Fruit fly (Drosophila melanogaster) whole organism, embryonic: ENCODE data around the gene Phb1.

Source experiments
- Ada2b ChIP-seq: fragments of 200-800 bp; sonication (Bioruptor generic); IDR thresholded peaks from 2 replicates; pipeline ENCODE4 v1.3.6; 2022; ENCODE audit warnings: missing biosample characterization, missing genetic modification characterization
- Asciz ChIP-seq: fragments of 200-800 bp; sonication (Bioruptor generic); optimal IDR thresholded peaks from 2 replicates; lab custom pipeline; 2017; ENCODE audit warnings: missing biosample characterization, mild to moderate bottlenecking, missing genetic modification characterization, missing genetic modification reagents
- Atf-2 ChIP-seq: fragments of 200-800 bp; sonication (Bioruptor generic); optimal IDR thresholded peaks from 2 replicates; lab custom pipeline; 2016; ENCODE audit warnings: missing biosample characterization, missing genetic modification characterization
- CG11560 ChIP-seq: fragments of 200-800 bp; sonication (Bioruptor generic); IDR thresholded peaks from 3 replicates; pipeline ENCODE4 v1.3.6; 2022; ENCODE audit warnings: missing biosample characterization, missing genetic modification characterization
- CG12071 ChIP-seq: fragments of 200-800 bp; sonication (Bioruptor generic); optimal IDR thresholded peaks from 3 replicates; lab custom pipeline; 2018; ENCODE audit warnings: missing biosample characterization, mild to moderate bottlenecking, missing genetic modification characterization
- CG14441 ChIP-seq: fragments of 200-800 bp; sonication (Bioruptor generic); IDR thresholded peaks from 2 replicates; pipeline ENCODE4 v1.3.6; 2022; ENCODE audit warnings: missing biosample characterization, missing genetic modification characterization
- CG15011 ChIP-seq: fragments of 200-800 bp; sonication (Bioruptor generic); optimal IDR thresholded peaks from 3 replicates; lab custom pipeline; 2018; ENCODE audit warnings: missing biosample characterization, mild to moderate bottlenecking, missing genetic modification characterization
- CG1529 ChIP-seq: fragments of 200-800 bp; sonication (Bioruptor generic); optimal IDR thresholded peaks from 3 replicates; lab custom pipeline; 2018; ENCODE audit warnings: missing biosample characterization, missing genetic modification characterization
- CG15479 ChIP-seq: fragments of 200-800 bp; sonication (Bioruptor generic); optimal IDR thresholded peaks from 3 replicates; lab custom pipeline; 2019; ENCODE audit warnings: missing biosample characterization, mild to moderate bottlenecking, missing genetic modification characterization, moderate library complexity
- CG17186 ChIP-seq: fragments of 200-800 bp; sonication (Bioruptor generic); optimal IDR thresholded peaks from 3 replicates; lab custom pipeline; 2017; ENCODE audit warnings: missing biosample characterization, missing genetic modification reagents, missing genetic modification characterization
- CG17361 ChIP-seq: fragments of 200-800 bp; sonication (Bioruptor generic); IDR thresholded peaks from 3 replicates; pipeline ENCODE4 v1.3.6; 2022; ENCODE audit warnings: missing biosample characterization, missing genetic modification characterization
- CG18262 ChIP-seq: fragments of 200-800 bp; optimal IDR thresholded peaks from 3 replicates; lab custom pipeline; 2019; ENCODE audit warnings: missing biosample characterization, mild to moderate bottlenecking, missing genetic modification characterization, moderate library complexity
- CG1832 ChIP-seq: fragments of 200-800 bp; sonication (Bioruptor generic); optimal IDR thresholded peaks from 2 replicates; lab custom pipeline; 2017; ENCODE audit warnings: missing biosample characterization, mild to moderate bottlenecking, missing genetic modification characterization, inconsistent platforms
- CG2120 ChIP-seq: fragments of 200-800 bp; sonication (Bioruptor generic); optimal IDR thresholded peaks from 3 replicates; lab custom pipeline; 2016; ENCODE audit warnings: missing biosample characterization, missing genetic modification characterization
- CG2129 ChIP-seq: fragments of 200-800 bp; sonication (Bioruptor generic); IDR thresholded peaks from 2 replicates; pipeline ENCODE4 v1.3.6; 2022; ENCODE audit warnings: missing biosample characterization, missing genetic modification characterization; ENCODE audit not compliant: partially characterized antibody
- CG31441 ChIP-seq: fragments of 200-800 bp; sonication (Bioruptor generic); IDR thresholded peaks from 2 replicates; pipeline ENCODE4 v1.3.6; 2022; ENCODE audit warnings: missing biosample characterization, missing genetic modification characterization
- CG32772 ChIP-seq: fragments of 200-800 bp; sonication (Bioruptor generic); IDR thresholded peaks from 2 replicates; pipeline ENCODE4 v1.3.6; 2022; ENCODE audit warnings: missing biosample characterization, missing genetic modification characterization
- CG4328 ChIP-seq: fragments of 200-800 bp; sonication (Bioruptor generic); optimal IDR thresholded peaks from 3 replicates; lab custom pipeline; 2017; ENCODE audit warnings: missing biosample characterization, missing genetic modification reagents, missing genetic modification characterization
- CG4730 ChIP-seq: fragments of 200-800 bp; sonication (Bioruptor generic); IDR thresholded peaks from 2 replicates; pipeline ENCODE4 v1.3.6; 2022; ENCODE audit warnings: missing biosample characterization, missing genetic modification characterization
- CG4820 ChIP-seq: fragments of 200-800 bp; sonication (Bioruptor generic); optimal IDR thresholded peaks from 3 replicates; lab custom pipeline; 2016; ENCODE audit warnings: missing biosample characterization, missing genetic modification characterization
- CG6175 ChIP-seq: fragments of 200-800 bp; sonication (Bioruptor generic); IDR thresholded peaks from 3 replicates; pipeline ENCODE4 v1.3.6; 2022; ENCODE audit warnings: missing biosample characterization, missing genetic modification characterization
- CG7839 ChIP-seq: fragments of 200-800 bp; sonication (Bioruptor generic); optimal IDR thresholded peaks from 3 replicates; lab custom pipeline; 2018; ENCODE audit warnings: missing biosample characterization, mild to moderate bottlenecking, missing genetic modification characterization, moderate library complexity
- CG8359 ChIP-seq: fragments of 200-800 bp; sonication (Bioruptor generic); optimal IDR thresholded peaks from 2 replicates; lab custom pipeline; 2017; ENCODE audit warnings: missing biosample characterization, mild to moderate bottlenecking, missing genetic modification characterization, borderline replicate concordance
- CG9876 ChIP-seq: fragments of 200-800 bp; sonication (Bioruptor generic); optimal IDR thresholded peaks from 2 replicates; lab custom pipeline; 2016; ENCODE audit warnings: missing biosample characterization, missing genetic modification characterization
- Camta ChIP-seq: fragments of 200-800 bp; sonication (Bioruptor generic); optimal IDR thresholded peaks from 2 replicates; lab custom pipeline; 2016; ENCODE audit warnings: missing biosample characterization, missing genetic modification characterization
- D19A ChIP-seq: fragments of 200-800 bp; optimal IDR thresholded peaks from 3 replicates; lab custom pipeline; 2019; ENCODE audit warnings: missing biosample characterization, mild to moderate bottlenecking, missing genetic modification characterization, moderate library complexity
- Dll ChIP-seq: fragments of 200-800 bp; sonication (Bioruptor generic); IDR thresholded peaks from 4 replicates; pipeline ENCODE4 v1.3.6; 2022; ENCODE audit warnings: missing biosample characterization, missing genetic modification characterization; ENCODE audit not compliant: partially characterized antibody
- ERR ChIP-seq: fragments of 200-800 bp; sonication (Bioruptor generic); optimal IDR thresholded peaks from 2 replicates; lab custom pipeline; 2016; ENCODE audit warnings: missing biosample characterization, missing genetic modification characterization
- Myb ChIP-seq: fragments of 200-800 bp; sonication (Bioruptor generic); optimal IDR thresholded peaks from 2 replicates; lab custom pipeline; 2016; ENCODE audit warnings: missing biosample characterization, missing genetic modification characterization
- Optix ChIP-seq: fragments of 200-800 bp; sonication (Bioruptor generic); IDR thresholded peaks from 3 replicates; pipeline ENCODE4 v1.3.6; 2022; ENCODE audit warnings: missing biosample characterization, missing genetic modification characterization
- Six4 ChIP-seq: fragments of 200-800 bp; sonication (Bioruptor generic); optimal IDR thresholded peaks from 2 replicates; lab custom pipeline; 2016; ENCODE audit warnings: missing biosample characterization, missing genetic modification characterization
- Sry-β ChIP-seq: fragments of 200-800 bp; sonication (Bioruptor generic); optimal IDR thresholded peaks from 2 replicates; lab custom pipeline; 2018; ENCODE audit warnings: missing biosample characterization, mild to moderate bottlenecking, missing genetic modification characterization, moderate library complexity
- Trl ChIP-seq, 3 experiments: fragments of >200 bp in 2 of 3; fragments of 200-800 bp in 1 of 3; sonication (Bioruptor generic) in 1 of 3; optimal IDR thresholded peaks; 2 replicates in 1 of 3; 3 replicates in 2 of 3; lab custom pipeline; 2016 to 2017; ENCODE audit warnings: missing biosample characterization in 1 of 3, missing genetic modification characterization in 1 of 3
- Xrp1 ChIP-seq: fragments of 200-800 bp; sonication (Bioruptor generic); IDR thresholded peaks from 2 replicates; pipeline ENCODE4 v1.3.6; 2022; ENCODE audit warnings: missing biosample characterization, missing genetic modification characterization
- ap ChIP-seq: fragments of 200-800 bp; sonication (Bioruptor generic); IDR thresholded peaks from 2 replicates; pipeline ENCODE4 v1.3.6; 2022; ENCODE audit warnings: missing biosample characterization, missing genetic modification characterization
- ase ChIP-seq: fragments of 200-800 bp; sonication (Bioruptor generic); IDR thresholded peaks from 3 replicates; pipeline ENCODE4 v1.3.6; 2022; ENCODE audit warnings: missing biosample characterization, missing genetic modification characterization
- bcd ChIP-seq: fragments of 200-800 bp; sonication (Bioruptor generic); optimal IDR thresholded peaks from 2 replicates; lab custom pipeline; 2017; ENCODE audit warnings: missing biosample characterization, mild to moderate bottlenecking, missing genetic modification characterization
- chm ChIP-seq: fragments of 200-800 bp; sonication (Bioruptor generic); IDR thresholded peaks from 2 replicates; pipeline ENCODE4 v1.3.6; 2022; ENCODE audit warnings: missing biosample characterization, missing genetic modification characterization
- ind ChIP-seq: fragments of 200-800 bp; sonication (Bioruptor generic); optimal IDR thresholded peaks from 3 replicates; lab custom pipeline; 2016; ENCODE audit warnings: missing biosample characterization, missing genetic modification characterization
- jing ChIP-seq: fragments of 200-800 bp; sonication (Bioruptor generic); optimal IDR thresholded peaks from 2 replicates; lab custom pipeline; 2018; ENCODE audit warnings: missing biosample characterization, mild to moderate bottlenecking, missing genetic modification characterization
- jumu ChIP-seq: fragments of 200-800 bp; sonication (Bioruptor generic); optimal IDR thresholded peaks from 3 replicates; lab custom pipeline; 2016; ENCODE audit warnings: missing biosample characterization, missing genetic modification characterization
- kni ChIP-seq: fragments of 200-800 bp; sonication (Bioruptor generic); optimal IDR thresholded peaks from 3 replicates; lab custom pipeline; 2017; ENCODE audit warnings: mild to moderate bottlenecking, missing biosample characterization, missing genetic modification reagents, missing genetic modification characterization
- mam ChIP-seq: fragments of 200-800 bp; sonication (Bioruptor generic); optimal IDR thresholded peaks from 3 replicates; lab custom pipeline; 2016; ENCODE audit warnings: missing biosample characterization, missing genetic modification characterization
- nmo ChIP-seq: fragments of 200-800 bp; sonication (Bioruptor generic); optimal IDR thresholded peaks from 2 replicates; lab custom pipeline; 2018; ENCODE audit warnings: missing biosample characterization, mild to moderate bottlenecking, missing genetic modification characterization, moderate library complexity
- pita ChIP-seq: fragments of 200-800 bp; sonication (Bioruptor generic); optimal IDR thresholded peaks from 2 replicates; lab custom pipeline; 2017; ENCODE audit warnings: missing biosample characterization, mild to moderate bottlenecking, missing genetic modification characterization
- salm ChIP-seq: fragments of 200-800 bp; sonication (Bioruptor generic); optimal IDR thresholded peaks from 2 replicates; lab custom pipeline; 2018; ENCODE audit warnings: missing biosample characterization, mild to moderate bottlenecking, missing genetic modification characterization
- schlank ChIP-seq: fragments of 200-800 bp; sonication (Bioruptor generic); optimal IDR thresholded peaks from 2 replicates; lab custom pipeline; 2018; ENCODE audit warnings: missing biosample characterization, mild to moderate bottlenecking, missing genetic modification characterization
- sens ChIP-seq: fragments of 200-800 bp; sonication (Bioruptor generic); peaks from one replicate; lab custom pipeline; 2016; ENCODE audit warnings: missing biosample characterization, missing genetic modification characterization
- seq ChIP-seq: fragments of 200-800 bp; sonication (Bioruptor generic); IDR thresholded peaks from 2 replicates; pipeline ENCODE4 v1.3.6; 2022; ENCODE audit warnings: missing biosample characterization, missing genetic modification characterization
- sob ChIP-seq: fragments of 200-800 bp; sonication (Bioruptor generic); IDR thresholded peaks from 2 replicates; pipeline ENCODE4 v1.3.6; 2022; ENCODE audit warnings: missing biosample characterization, missing genetic modification characterization
- vnd ChIP-seq: fragments of 200-800 bp; sonication (Bioruptor generic); IDR thresholded peaks from 3 replicates; pipeline ENCODE4 v1.3.6; 2022; ENCODE audit warnings: missing biosample characterization, missing genetic modification characterization; ENCODE audit not compliant: partially characterized antibody

The Phb1 gene

dm6 chr2L:19120984-19121383 lies 2.7 kb downstream of the Phb1 start (continued):
- TF ChIP-seq Dll (GFP tag; lab: Robert Waterston, UW), result no peak
- TF ChIP-seq Six4 (GFP tag; lab: Kevin White, UChicago), result peak; percentile 0
- no peak for TF ChIP-seq ERR (GFP tag; lab: Kevin White, UChicago)
- TF ChIP-seq schlank, result no peak
- no peak for TF ChIP-seq CG11560 (tag; lab: Robert Waterston, UW)
- no peak for TF ChIP-seq Sry-β
- TF ChIP-seq CG14441 (GFP tag; lab: Robert Waterston, UW), result 0 out of 2 replicates have a peak, but pooled peaks have one; percentile 19
- no peak for TF ChIP-seq CG4730 (GFP tag; lab: Robert Waterston, UW)
- TF ChIP-seq jumu, result no peak
- TF ChIP-seq CG32772 (GFP tag; lab: Robert Waterston, UW), result no peak
- TF ChIP-seq sens (GFP tag; lab: Kevin White, UChicago), result peak; percentile 89
- TF ChIP-seq kni, result no peak
- peak; percentile 26; the same call in 1 of the 2 replicates for TF ChIP-seq seq (GFP tag; lab: Robert Waterston, UW)
- no peak for TF ChIP-seq CG15479
- TF ChIP-seq CG4820 (GFP tag; lab: Kevin White, UChicago), result peak; percentile 31
- peak; percentile 68 for TF ChIP-seq CG17361 (GFP tag; lab: Robert Waterston, UW)
- TF ChIP-seq D19A (tag; lab: Kevin White, UChicago), result peak; percentile 4
- TF ChIP-seq Asciz (GFP tag; lab: Kevin White, UChicago), result no peak
- TF ChIP-seq sob, result 0 out of 2 replicates have a peak, but pooled peaks have one; percentile 46
- peak; percentile 31 for TF ChIP-seq mam (GFP tag; lab: Kevin White, UChicago)
- no peak for TF ChIP-seq Optix (GFP tag; lab: Robert Waterston, UW)
- TF ChIP-seq CG18262 (tag; lab: Kevin White, UChicago), result peak; percentile 52
- TF ChIP-seq CG9876 (GFP tag; lab: Kevin White, UChicago), result no peak
- TF ChIP-seq CG1832, result no peak
- TF ChIP-seq CG17186 (GFP tag; lab: Kevin White, UChicago), result no peak
- TF ChIP-seq Atf-2 (GFP tag; lab: Kevin White, UChicago), result no peak
- no peak for TF ChIP-seq chm (GFP tag; lab: Robert Waterston, UW)
- peak; percentile 37; the same call in 1 of the 2 replicates for TF ChIP-seq Ada2b (GFP tag; lab: Robert Waterston, UW)
- peak; percentile 39 for TF ChIP-seq ind (GFP tag; lab: Kevin White, UChicago)
- peak; percentile 51 for TF ChIP-seq bcd
- peak; percentile 23 for TF ChIP-seq Myb (GFP tag; lab: Kevin White, UChicago)
- no peak for TF ChIP-seq CG1529 (GFP tag; lab: Kevin White, UChicago)
- TF ChIP-seq vnd (GFP tag; lab: Robert Waterston, UW), result no peak
- no peak for TF ChIP-seq jing (GFP tag; lab: Kevin White, UChicago)
- TF ChIP-seq salm, result no peak
- TF ChIP-seq CG4328 (GFP tag; lab: Kevin White, UChicago), result no peak
- TF ChIP-seq CG2129 (GFP tag; lab: Robert Waterston, UW), result no peak
- TF ChIP-seq CG6175 (GFP tag; lab: Robert Waterston, UW), result no peak
- TF ChIP-seq CG31441 (GFP tag; lab: Robert Waterston, UW), result peak; percentile 59
- peak; percentile 59 for TF ChIP-seq CG2120 (GFP tag; lab: Kevin White, UChicago)
- peak; percentile 25 for TF ChIP-seq nmo
- peak; percentile 51 for TF ChIP-seq CG7839 (tag; lab: Kevin White, UChicago)
- TF ChIP-seq ap (GFP tag; lab: Robert Waterston, UW), result no peak
- TF ChIP-seq Xrp1 (GFP tag; lab: Robert Waterston, UW), result peak; percentile 22; the same call in 1 of the 2 replicates
- TF ChIP-seq ase (GFP tag; lab: Robert Waterston, UW), result no peak; the same call in 2 of the 3 replicates
- TF ChIP-seq Camta (GFP tag; lab: Kevin White, UChicago), result peak; percentile 21
- TF ChIP-seq CG15011 (GFP tag; lab: Kevin White, UChicago), result no peak
- no peak for TF ChIP-seq CG12071
- no peak for TF ChIP-seq Trl (optimal IDR thresholded peaks at IDR 0.05; lab: Kevin White, UChicago)
- TF ChIP-seq Trl (GFP tag; optimal IDR thresholded peaks at IDR 0.05; lab: Kevin White, UChicago), result no peak
- no peak for TF ChIP-seq pita
- no peak for TF ChIP-seq CG8359
